Worm (Caenorhabditis elegans) whole organism, L4 larva: ENCODE results near the gene F22F7.7.
"Not testable (repeated sequence)": the region's sequence is repeated elsewhere in the genome, so short reads cannot be mapped to it uniquely, and the experiment has no call there.

ENCODE experiments used
- Y105C5A.15 ChIP-seq: fragments of 200-800 bp; sonication (Bioruptor generic); IDR thresholded peaks from 2 replicates; pipeline ENCODE4 v1.3.6; 2022; ENCODE audit warnings: missing genetic modification characterization, missing compliant biosample characterization
- lin-13 ChIP-seq: fragments of 150-350 bp; optimal IDR thresholded peaks from 2 replicates; lab custom pipeline; 2014; ENCODE audit warnings: missing biosample characterization, missing genetic modification reagents, missing genetic modification characterization
- lir-3 ChIP-seq: sonication (generic microtip); optimal IDR thresholded peaks from 2 replicates; lab custom pipeline; 2016; ENCODE audit warnings: mild to moderate bottlenecking, missing genetic modification characterization, missing compliant biosample characterization
- mdt-29 ChIP-seq: fragments of 200-800 bp; sonication (Bioruptor generic); IDR thresholded peaks from 2 replicates; pipeline ENCODE4 v1.3.6; 2022; ENCODE audit warnings: missing genetic modification reagents, missing genetic modification characterization, missing compliant biosample characterization
- unc-130 ChIP-seq: sonication (generic microtip); optimal IDR thresholded peaks from 2 replicates; lab custom pipeline; 2016; ENCODE audit warnings: missing genetic modification reagents, missing genetic modification characterization, missing compliant biosample characterization
- unc-39 ChIP-seq: sonication (generic microtip); optimal IDR thresholded peaks from 2 replicates; lab custom pipeline; 2017; ENCODE audit warnings: missing biosample characterization, missing genetic modification characterization
- unc-62 ChIP-seq, 3 experiments: fragments of 150-350 bp in 1 of 3; sonication (generic microtip); optimal IDR thresholded peaks in 2 of 3; peaks in 1 of 3; 1 replicate in 1 of 3; 2 replicates in 2 of 3; lab custom pipeline; 2014 to 2017; ENCODE audit warnings: missing biosample characterization in 3 of 3, missing genetic modification characterization in 3 of 3, missing genetic modification reagents in 3 of 3, missing genotype in 1 of 3

DNA sequence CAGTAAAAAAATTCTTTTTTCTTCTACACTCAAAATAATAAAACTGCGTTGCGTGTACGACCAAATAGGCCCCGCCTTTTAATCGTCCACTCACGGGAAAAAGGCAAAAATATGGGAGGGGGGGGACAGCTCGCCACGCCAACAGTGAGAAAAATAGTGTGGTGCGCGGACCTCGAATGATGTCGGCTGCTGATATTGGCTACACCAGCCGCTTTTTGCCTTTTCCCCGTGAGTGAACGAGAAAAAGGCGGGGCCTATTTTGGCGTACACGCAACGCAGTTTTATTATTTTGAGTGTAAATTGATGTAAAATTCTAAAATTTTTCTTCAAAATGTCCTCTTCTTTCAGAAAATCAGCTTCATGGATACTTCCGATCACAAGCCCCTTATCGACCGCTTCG, 49.5 kb downstream of the F22F7.7 start, which contains the start of gene ztf-28:
- not testable (repeated sequence) for TF ChIP-seq unc-62 (GFP tag; optimal IDR thresholded peaks at IDR 0.05 in 1 of 2; lab: Kevin White, UChicago); unc-62 (tag; optimal IDR thresholded peaks at IDR 0.05; lab: Kevin White, UChicago); lin-13 (GFP tag; lab: Kevin White, UChicago); unc-130; mdt-29; unc-39 (tag; lab: Kevin White, UChicago); lir-3 (tag; lab: Kevin White, UChicago); Y105C5A.15 (GFP tag; lab: Robert Waterston, UW)
